Fruit fly (Drosophila melanogaster) whole organism, embryonic: ENCODE measurements around the gene gro.

ENCODE experiments used
- B-H2 ChIP-seq: fragments of 200-800 bp; sonication (Bioruptor generic); optimal IDR thresholded peaks from 2 replicates; lab custom pipeline; 2018; ENCODE audit warnings: missing biosample characterization, mild to moderate bottlenecking, missing genetic modification characterization
- BEAF-32 ChIP-seq: fragments of 200-800 bp; sonication (Bioruptor generic); optimal IDR thresholded peaks from 3 replicates; lab custom pipeline; 2017; ENCODE audit warnings: missing biosample characterization, missing genetic modification characterization, mild to moderate bottlenecking, moderate library complexity, missing genetic modification reagents
- CG10565 ChIP-seq: fragments of 200-800 bp; sonication (Bioruptor generic); optimal IDR thresholded peaks from 3 replicates; lab custom pipeline; 2016; ENCODE audit warnings: missing biosample characterization, mild to moderate bottlenecking, missing genetic modification characterization
- CG12219 ChIP-seq: fragments of 200-800 bp; sonication (Bioruptor generic); optimal IDR thresholded peaks from 3 replicates; lab custom pipeline; 2018; ENCODE audit warnings: missing biosample characterization, mild to moderate bottlenecking, missing genetic modification characterization
- CG12744 ChIP-seq: fragments of 200-800 bp; sonication (Bioruptor generic); optimal IDR thresholded peaks from 2 replicates; lab custom pipeline; 2016; ENCODE audit warnings: missing biosample characterization, missing genetic modification characterization
- CG13624 ChIP-seq: fragments of 200-800 bp; sonication (Bioruptor generic); optimal IDR thresholded peaks from 2 replicates; lab custom pipeline; 2016; ENCODE audit warnings: missing biosample characterization, missing genetic modification characterization
- CG14860 ChIP-seq: fragments of 200-800 bp; sonication (Bioruptor generic); IDR thresholded peaks from 3 replicates; pipeline ENCODE4 v1.3.6; 2022; ENCODE audit warnings: missing biosample characterization, missing genetic modification characterization; ENCODE audit not compliant: partially characterized antibody
- CG15514 ChIP-seq: fragments of 200-800 bp; sonication (Bioruptor generic); optimal IDR thresholded peaks from 3 replicates; lab custom pipeline; 2017; ENCODE audit warnings: missing biosample characterization, missing genetic modification characterization, mild to moderate bottlenecking, moderate library complexity, missing genetic modification reagents
- CG17912 ChIP-seq: fragments of 200-800 bp; sonication (Bioruptor generic); optimal IDR thresholded peaks from 2 replicates; lab custom pipeline; 2018; ENCODE audit warnings: missing biosample characterization, mild to moderate bottlenecking, missing genetic modification characterization
- CG33213 ChIP-seq: fragments of 200-800 bp; sonication (Bioruptor generic); optimal IDR thresholded peaks from 3 replicates; lab custom pipeline; 2016; ENCODE audit warnings: missing biosample characterization, missing genetic modification characterization
- CG7556 ChIP-seq: fragments of 200-800 bp; sonication (Bioruptor generic); optimal IDR thresholded peaks from 2 replicates; lab custom pipeline; 2017; ENCODE audit warnings: missing biosample characterization, mild to moderate bottlenecking, missing genetic modification characterization
- CG8944 ChIP-seq: fragments of 200-800 bp; sonication (Bioruptor generic); optimal IDR thresholded peaks from 3 replicates; lab custom pipeline; 2016; ENCODE audit warnings: missing biosample characterization, missing genetic modification characterization
- CG9727 ChIP-seq: fragments of 200-800 bp; sonication (Bioruptor generic); optimal IDR thresholded peaks from 3 replicates; lab custom pipeline; 2017; ENCODE audit warnings: missing biosample characterization, mild to moderate bottlenecking, missing genetic modification characterization
- CG9797 ChIP-seq: fragments of 200-800 bp; sonication (Bioruptor generic); optimal IDR thresholded peaks from 3 replicates; lab custom pipeline; 2018; ENCODE audit warnings: missing biosample characterization, mild to moderate bottlenecking, missing genetic modification characterization
- CTCF ChIP-seq: fragments of 200-800 bp; sonication (Bioruptor generic); optimal IDR thresholded peaks from 2 replicates; lab custom pipeline; 2017; ENCODE audit warnings: missing biosample characterization, mild to moderate bottlenecking, missing genetic modification characterization, moderate library complexity
- D19B ChIP-seq: fragments of 200-800 bp; sonication (Bioruptor generic); optimal IDR thresholded peaks from 2 replicates; lab custom pipeline; 2017; ENCODE audit warnings: missing biosample characterization, mild to moderate bottlenecking, missing genetic modification characterization
- Ets97D ChIP-seq: fragments of 200-800 bp; sonication (Bioruptor generic); optimal IDR thresholded peaks from 3 replicates; lab custom pipeline; 2016; ENCODE audit warnings: missing biosample characterization, missing genetic modification characterization
- GATAe ChIP-seq: fragments of 200-800 bp; sonication (Bioruptor generic); conservative IDR thresholded peaks from 2 replicates; pipeline ENCODE4 v1.3.6; 2022; ENCODE audit warnings: missing biosample characterization, missing genetic modification characterization
- HLHmδ ChIP-seq: fragments of 200-800 bp; sonication (Bioruptor generic); optimal IDR thresholded peaks from 2 replicates; lab custom pipeline; 2018; ENCODE audit warnings: missing biosample characterization, mild to moderate bottlenecking, missing genetic modification characterization, moderate library complexity
- Hr78 ChIP-seq, 2 experiments: fragments of 200-800 bp in 1 of 2; fragments of >200 bp in 1 of 2; sonication (Bioruptor generic) in 1 of 2; optimal IDR thresholded peaks; 2 replicates each; lab custom pipeline; 2017 to 2019; ENCODE audit warnings: missing biosample characterization in 2 of 2, missing genetic modification characterization in 2 of 2, mild to moderate bottlenecking in 1 of 2, moderate library complexity in 1 of 2
- Neu2 ChIP-seq: fragments of 200-800 bp; sonication (Bioruptor generic); optimal IDR thresholded peaks from 3 replicates; lab custom pipeline; 2016; ENCODE audit warnings: missing biosample characterization, missing genetic modification characterization, borderline replicate concordance
- Pdp1 ChIP-seq, 2 experiments: fragments of 200-800 bp; sonication (Bioruptor generic); optimal IDR thresholded peaks; 3 replicates each; lab custom pipeline; 2016; ENCODE audit warnings: missing biosample characterization in 2 of 2, missing genetic modification characterization in 2 of 2, mild to moderate bottlenecking in 1 of 2, moderate library complexity in 1 of 2
- Sox100B ChIP-seq: fragments of 200-800 bp; sonication (Bioruptor generic); optimal IDR thresholded peaks from 3 replicates; lab custom pipeline; 2018; ENCODE audit warnings: missing biosample characterization, mild to moderate bottlenecking, missing genetic modification characterization
- amos ChIP-seq: fragments of 200-800 bp; sonication (Bioruptor generic); IDR thresholded peaks from 2 replicates; pipeline ENCODE4 v1.3.6; 2022; ENCODE audit warnings: missing biosample characterization, missing genetic modification characterization; ENCODE audit not compliant: partially characterized antibody
- chinmo ChIP-seq: fragments of 200-800 bp; sonication (Bioruptor generic); IDR thresholded peaks from 4 replicates; pipeline ENCODE4 v1.3.6; 2022; ENCODE audit warnings: missing biosample characterization, missing genetic modification characterization; ENCODE audit not compliant: partially characterized antibody
- ci ChIP-seq: fragments of 200-800 bp; sonication (Bioruptor generic); IDR thresholded peaks from 3 replicates; pipeline ENCODE4 v1.3.6; 2022; ENCODE audit warnings: missing biosample characterization, missing genetic modification characterization
- fd96Cb ChIP-seq: fragments of 200-800 bp; sonication (Bioruptor generic); optimal IDR thresholded peaks from 2 replicates; lab custom pipeline; 2018; ENCODE audit warnings: missing biosample characterization, mild to moderate bottlenecking, missing genetic modification characterization, moderate library complexity
- fu2 ChIP-seq: fragments of 200-800 bp; sonication (Bioruptor generic); optimal IDR thresholded peaks from 2 replicates; lab custom pipeline; 2016; ENCODE audit warnings: missing biosample characterization, missing genetic modification characterization
- grau ChIP-seq: fragments of 200-800 bp; optimal IDR thresholded peaks from 3 replicates; lab custom pipeline; 2019; ENCODE audit warnings: missing biosample characterization, mild to moderate bottlenecking, missing genetic modification characterization, moderate library complexity
- her ChIP-seq: fragments of 200-800 bp; sonication (Bioruptor generic); optimal IDR thresholded peaks from 2 replicates; lab custom pipeline; 2016; ENCODE audit warnings: missing biosample characterization, missing genetic modification characterization
- jigr1 ChIP-seq: fragments of 200-800 bp; sonication (Bioruptor generic); IDR thresholded peaks from 3 replicates; pipeline ENCODE4 v1.3.6; 2022; ENCODE audit warnings: missing biosample characterization, missing genetic modification characterization
- jing ChIP-seq: fragments of 200-800 bp; sonication (Bioruptor generic); optimal IDR thresholded peaks from 2 replicates; lab custom pipeline; 2018; ENCODE audit warnings: missing biosample characterization, mild to moderate bottlenecking, missing genetic modification characterization
- lmd ChIP-seq: fragments of 200-800 bp; sonication (Bioruptor generic); IDR thresholded peaks from 2 replicates; pipeline ENCODE4 v1.3.6; 2022; ENCODE audit warnings: missing biosample characterization, missing genetic modification characterization
- maf-S ChIP-seq: fragments of 200-800 bp; sonication (Bioruptor generic); optimal IDR thresholded peaks from 2 replicates; lab custom pipeline; 2016; ENCODE audit warnings: missing biosample characterization, missing genetic modification characterization
- mld ChIP-seq: fragments of 200-800 bp; sonication (Bioruptor generic); IDR thresholded peaks from 3 replicates; pipeline ENCODE4 v1.3.6; 2022; ENCODE audit warnings: missing biosample characterization, missing genetic modification characterization; ENCODE audit not compliant: partially characterized antibody
- nerfin-2 ChIP-seq: fragments of 200-800 bp; sonication (Bioruptor generic); IDR thresholded peaks from 2 replicates; pipeline ENCODE4 v1.3.6; 2022; ENCODE audit warnings: missing biosample characterization, missing genetic modification characterization; ENCODE audit not compliant: partially characterized antibody
- pan ChIP-seq, 4 experiments: fragments of >200 bp in 3 of 4; fragments of 200-800 bp in 1 of 4; sonication (Bioruptor generic) in 1 of 4; optimal IDR thresholded peaks in 3 of 4; IDR thresholded peaks in 1 of 4; 2 replicates each; pipeline versions ENCODE4 v1.3.6 to Lab custom; 2017 to 2022; ENCODE audit warnings: missing biosample characterization in 2 of 4, missing genetic modification characterization in 2 of 4, mixed read lengths in 1 of 4
- pita ChIP-seq: fragments of 200-800 bp; sonication (Bioruptor generic); optimal IDR thresholded peaks from 2 replicates; lab custom pipeline; 2017; ENCODE audit warnings: missing biosample characterization, mild to moderate bottlenecking, missing genetic modification characterization
- prd ChIP-seq, 3 experiments: fragments of >200 bp in 2 of 3; fragments of 200-800 bp in 1 of 3; sonication (Bioruptor generic) in 1 of 3; optimal IDR thresholded peaks in 2 of 3; IDR thresholded peaks in 1 of 3; 2 replicates in 2 of 3; 3 replicates in 1 of 3; pipeline versions ENCODE4 v1.3.6 to Lab custom; 2017 to 2022; ENCODE audit warnings: missing biosample characterization in 1 of 3, missing genetic modification characterization in 1 of 3
- ranshi ChIP-seq: fragments of 200-800 bp; sonication (Bioruptor generic); IDR thresholded peaks from 2 replicates; pipeline ENCODE4 v1.3.6; 2022; ENCODE audit warnings: missing biosample characterization, missing genetic modification characterization
- sc ChIP-seq, 3 experiments: fragments of >200 bp in 2 of 3; fragments of 200-800 bp in 1 of 3; sonication (Bioruptor generic) in 1 of 3; optimal IDR thresholded peaks; 2 replicates in 2 of 3; 3 replicates in 1 of 3; lab custom pipeline; 2017; ENCODE audit warnings: mild to moderate bottlenecking in 1 of 3, missing biosample characterization in 1 of 3, missing genetic modification characterization in 1 of 3, missing genetic modification reagents in 1 of 3
- slou ChIP-seq: fragments of 200-800 bp; sonication (Bioruptor generic); optimal IDR thresholded peaks from 3 replicates; lab custom pipeline; 2016; ENCODE audit warnings: missing biosample characterization, missing genetic modification characterization
- sr ChIP-seq: fragments of 200-800 bp; sonication (Bioruptor generic); IDR thresholded peaks from 3 replicates; pipeline ENCODE4 v1.3.6; 2022; ENCODE audit warnings: missing biosample characterization, missing genetic modification characterization
- stwl ChIP-seq: fragments of 200-800 bp; sonication (Bioruptor generic); optimal IDR thresholded peaks from 3 replicates; lab custom pipeline; 2018; ENCODE audit warnings: missing biosample characterization, mild to moderate bottlenecking, missing genetic modification characterization, moderate library complexity
- trem ChIP-seq: fragments of 200-800 bp; optimal IDR thresholded peaks from 3 replicates; lab custom pipeline; 2019; ENCODE audit warnings: missing biosample characterization, mild to moderate bottlenecking, missing genetic modification characterization, moderate library complexity
- twi ChIP-seq: fragments of 200-800 bp; optimal IDR thresholded peaks from 2 replicates; lab custom pipeline; 2019; ENCODE audit warnings: missing biosample characterization, mild to moderate bottlenecking, missing genetic modification characterization, moderate library complexity

Gene gro

dm6 chr3R:26021195-26021914, 20.2 kb upstream of the gro start (continued):
- TF ChIP-seq CG9797 (GFP tag; lab: Kevin White, UChicago), result peak; percentile 31
- TF ChIP-seq CG10565 (GFP tag; lab: Kevin White, UChicago), result peak; percentile 53
- peak; percentile 84 for TF ChIP-seq slou (GFP tag; lab: Kevin White, UChicago)
- no peak for TF ChIP-seq sc (optimal IDR thresholded peaks at IDR 0.05; lab: Kevin White, UChicago)
- TF ChIP-seq sc (GFP tag; optimal IDR thresholded peaks at IDR 0.05; lab: Kevin White, UChicago), result peak; percentile 97
- TF ChIP-seq chinmo (GFP tag; lab: Robert Waterston, UW), result peak; percentile 85; the same call in 2 of the 4 replicates
- TF ChIP-seq pita (GFP tag; lab: Kevin White, UChicago), result no peak
- TF ChIP-seq CG33213 (GFP tag; lab: Kevin White, UChicago), result peak; percentile 24
- peak; percentile 88 for TF ChIP-seq CG13624 (GFP tag; lab: Kevin White, UChicago)
- TF ChIP-seq CG12219 (GFP tag; lab: Kevin White, UChicago), result peak; percentile 81
- peak; percentile 85 for TF ChIP-seq D19B (GFP tag; lab: Kevin White, UChicago)
- peak; percentile 94 for TF ChIP-seq trem (tag; lab: Kevin White, UChicago)
- peak; percentile 99 for TF ChIP-seq Sox100B (GFP tag; lab: Kevin White, UChicago)
- peak; percentile 92 for TF ChIP-seq lmd (GFP tag; lab: Robert Waterston, UW)
- TF ChIP-seq jigr1 (GFP tag; lab: Robert Waterston, UW), result peak; percentile 61; the same call in 2 of the 3 replicates
- TF ChIP-seq grau (tag; lab: Kevin White, UChicago), result peak; percentile 96
- TF ChIP-seq CTCF, result peak; percentile 49
- no peak for TF ChIP-seq mld
- peak; percentile 80 to 90 for TF ChIP-seq Pdp1 (GFP tag; optimal IDR thresholded peaks at IDR 0.05; lab: Kevin White, UChicago)
- TF ChIP-seq GATAe (GFP tag; lab: Robert Waterston, UW), result peak; percentile 38; the same call in 1 of the 2 replicates
- TF ChIP-seq twi (tag; lab: Kevin White, UChicago), result peak; percentile 91
- peak in 1 of 2 experiments; percentile 55 for TF ChIP-seq Hr78 (GFP tag; optimal IDR thresholded peaks at IDR 0.05; lab: Kevin White, UChicago)
- peak; percentile 43 for TF ChIP-seq Ets97D (GFP tag; lab: Kevin White, UChicago)
- TF ChIP-seq fu2 (GFP tag; lab: Kevin White, UChicago), result peak; percentile 83
- peak; percentile 31 for TF ChIP-seq CG15514 (GFP tag; lab: Kevin White, UChicago)
- peak; percentile 11 for TF ChIP-seq BEAF-32
- TF ChIP-seq Neu2, result no peak
- no peak for TF ChIP-seq stwl (tag; lab: Kevin White, UChicago)
- peak; percentile 80 for TF ChIP-seq maf-S
- peak; percentile 49; the same call in 2 of the 3 replicates for TF ChIP-seq CG14860 (GFP tag; lab: Robert Waterston, UW)
- no peak for TF ChIP-seq sr
- no peak for TF ChIP-seq pan (optimal IDR thresholded peaks at IDR 0.05; lab: Kevin White, UChicago)
- TF ChIP-seq pan (GFP tag; optimal IDR thresholded peaks at IDR 0.05 in 1 of 2, IDR thresholded peaks at IDR 0.05 in 1 of 2), result peak in 1 of 2 experiments; percentile 86
- peak; percentile 86 for TF ChIP-seq CG12744
- TF ChIP-seq amos (GFP tag; lab: Robert Waterston, UW), result peak; percentile 12; the same call in 1 of the 2 replicates
- peak; percentile 99 for TF ChIP-seq CG7556 (GFP tag; lab: Kevin White, UChicago)
- TF ChIP-seq CG8944 (GFP tag; lab: Kevin White, UChicago), result peak; percentile 74
- peak; percentile 59 for TF ChIP-seq B-H2 (GFP tag; lab: Kevin White, UChicago)
- peak; percentile 81; the same call in 1 of the 2 replicates for TF ChIP-seq ranshi (GFP tag; lab: Robert Waterston, UW)
- TF ChIP-seq prd (optimal IDR thresholded peaks at IDR 0.05; lab: Kevin White, UChicago), result no peak
- peak; percentile 89 for TF ChIP-seq prd (GFP tag; IDR thresholded peaks at IDR 0.05; lab: Robert Waterston, UW)
- TF ChIP-seq CG17912 (GFP tag; lab: Kevin White, UChicago), result peak; percentile 57
- TF ChIP-seq HLHmδ (GFP tag; lab: Kevin White, UChicago), result peak; percentile 98
- peak; percentile 34 for TF ChIP-seq her (GFP tag; lab: Kevin White, UChicago)
- peak; percentile 99 for TF ChIP-seq CG9727 (GFP tag; lab: Kevin White, UChicago)
- TF ChIP-seq nerfin-2 (GFP tag; lab: Robert Waterston, UW), result no peak
- peak; percentile 96 for TF ChIP-seq fd96Cb (tag; lab: Kevin White, UChicago)
- peak; percentile 13; the same call in 2 of the 3 replicates for TF ChIP-seq ci (GFP tag; lab: Robert Waterston, UW)
- TF ChIP-seq jing (GFP tag; lab: Kevin White, UChicago), result peak; percentile 57
